Fruit fly (Drosophila melanogaster): ENCODE measurements around the gene CG43336.
A peak's percentile ranks its signal among the peaks of the same experiment; 100 is the strongest.

Gene CG43336

dm6 chr3R:15665962-15666361 lies 29.0 kb downstream of the CG43336 start, which contains the start of gene pxb (continued):
- TF ChIP-seq CG18599 (GFP tag; optimal IDR thresholded peaks at IDR 0.05) (no peak), grau (tag; optimal IDR thresholded peaks at IDR 0.05) (peak; percentile 22), Bdp1 (GFP tag; optimal IDR thresholded peaks at IDR 0.05) (no peak), Lim3 (GFP tag; IDR thresholded peaks at IDR 0.05) (no peak), Hsf (GFP tag; optimal IDR thresholded peaks at IDR 0.05) (no peak), Lhr (GFP tag; optimal IDR thresholded peaks at IDR 0.05) (no peak), CG9609 (GFP tag; optimal IDR thresholded peaks at IDR 0.05) (no peak), ab (GFP tag; optimal IDR thresholded peaks at IDR 0.05) (no peak), CG7987 (GFP tag; optimal IDR thresholded peaks at IDR 0.05) (no peak), danr (GFP tag; IDR thresholded peaks at IDR 0.05) (no peak), vnd (GFP tag; IDR thresholded peaks at IDR 0.05; ENCODE audit: partially characterized antibody) (no peak), btn (GFP tag; optimal IDR thresholded peaks at IDR 0.05) (no peak), Mes4 (GFP tag; optimal IDR thresholded peaks at IDR 0.05) (no peak), cas (GFP tag; IDR thresholded peaks at IDR 0.05) (no peak), B-H1 (GFP tag; IDR thresholded peaks at IDR 0.05) (no peak), CG31365 (tag; optimal IDR thresholded peaks at IDR 0.05) (no peak), CG3847 (GFP tag; IDR thresholded peaks at IDR 0.05) (no peak), CG4404 (GFP tag; IDR thresholded peaks at IDR 0.05) (no peak), CG9932 (GFP tag; IDR thresholded peaks at IDR 0.05) (no peak), CG13296 (GFP tag; optimal IDR thresholded peaks at IDR 0.05) (no peak), her (GFP tag; optimal IDR thresholded peaks at IDR 0.05) (peak; percentile 33), CG10565 (GFP tag; optimal IDR thresholded peaks at IDR 0.05) (no peak), crp (GFP tag; optimal IDR thresholded peaks at IDR 0.05) (no peak), bsh (GFP tag; optimal IDR thresholded peaks at IDR 0.05) (peak; percentile 5 to 19), Myb (GFP tag; optimal IDR thresholded peaks at IDR 0.05) (no peak), sqz (GFP tag; optimal IDR thresholded peaks at IDR 0.05) (peak; percentile 61), sens-2 (GFP tag; IDR thresholded peaks at IDR 0.05) (0 out of 2 replicates have a peak, but pooled peaks have one; percentile 21), Dip2 (GFP tag; IDR thresholded peaks at IDR 0.05) (no peak), CG6791 (GFP tag; IDR thresholded peaks at IDR 0.05; ENCODE audit: partially characterized antibody) (peak; percentile 63; the same call in 1 of the 3 replicates), bbx (GFP tag; IDR thresholded peaks at IDR 0.05; ENCODE audit: partially characterized antibody) (peak; percentile 69), sim (GFP tag; IDR thresholded peaks at IDR 0.05) (no peak; the same call in 1 of the 2 replicates), lbe (GFP tag; optimal IDR thresholded peaks at IDR 0.05) (no peak), CG18262 (tag; optimal IDR thresholded peaks at IDR 0.05) (no peak), CG6813 (GFP tag; optimal IDR thresholded peaks at IDR 0.05) (no peak), grn (GFP tag; optimal IDR thresholded peaks at IDR 0.05) (peak; percentile 5), CG7839 (tag; optimal IDR thresholded peaks at IDR 0.05) (no peak), Xrp1 (GFP tag; IDR thresholded peaks at IDR 0.05) (no peak), sd (tag; optimal IDR thresholded peaks at IDR 0.05) (peak; percentile 62), pho (GFP tag; optimal IDR thresholded peaks at IDR 0.05) (no peak), gcm2 (GFP tag; optimal IDR thresholded peaks at IDR 0.05) (no peak), CG2875 (GFP tag; optimal IDR thresholded peaks at IDR 0.05) (peak; percentile 37), CG1832 (GFP tag; optimal IDR thresholded peaks at IDR 0.05) (no peak), CG11696 (GFP tag; IDR thresholded peaks at IDR 0.05) (no peak), CG2129 (GFP tag; IDR thresholded peaks at IDR 0.05; ENCODE audit: partially characterized antibody) (no peak), aop (GFP tag; IDR thresholded peaks at IDR 0.05) (no peak), repo (GFP tag; optimal IDR thresholded peaks at IDR 0.05) (no peak), CG32767 (GFP tag; IDR thresholded peaks at IDR 0.05) (no peak), Awh (GFP tag; IDR thresholded peaks at IDR 0.05) (0 out of 2 replicates have a peak, but pooled peaks have one; percentile 7), D19A (tag; optimal IDR thresholded peaks at IDR 0.05) (peak; percentile 41), CG1603 (tag; optimal IDR thresholded peaks at IDR 0.05) (peak; percentile 30), pnt (GFP tag; optimal IDR thresholded peaks at IDR 0.05) (no peak)
